2 worm cellular contexts compared by ENCODE assay signal in the genomic region with DNA sequence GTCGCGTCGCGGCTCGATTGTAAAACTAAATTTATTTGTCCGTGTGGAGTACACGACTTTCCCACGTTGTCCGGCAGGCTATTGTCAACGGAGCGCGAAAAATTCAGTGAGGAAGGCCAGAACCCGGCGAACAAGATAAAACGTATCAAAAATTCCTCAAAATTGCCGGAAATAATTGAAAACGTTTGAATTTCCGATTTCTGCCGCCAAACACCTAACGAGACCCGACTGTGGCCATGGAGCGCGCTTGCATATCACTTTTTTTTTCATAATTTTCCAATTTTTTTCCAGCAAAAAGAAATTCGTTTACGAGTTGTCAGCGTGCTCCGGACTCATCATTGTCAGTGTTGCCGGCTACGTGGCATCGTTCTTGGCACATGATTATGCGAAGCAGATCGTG.
TF ChIP-seq lines count a peak whose summit lies in the region.

No protein-coding gene starts in this region.

TF ChIP-seq in whole organism, L4 larva, 104 proteins besides CTCF, POLR2A, EP300 and RAD21:
- TF ChIP-seq nhr-102 (tag; optimal IDR thresholded peaks at IDR 0.05; lab: Kevin White, UChicago) (no peak), aha-1 (tag; lab: Kevin White, UChicago) (peak; percentile 93), lin-1 (GFP tag; IDR thresholded peaks at IDR 0.05; lab: Robert Waterston, UW) (no peak), unc-62 (GFP tag; optimal IDR thresholded peaks at IDR 0.05 in 1 of 2; lab: Kevin White, UChicago) (peak in 1 of 2 experiments; percentile 55), unc-62 (tag; optimal IDR thresholded peaks at IDR 0.05; lab: Kevin White, UChicago) (no peak)

TF ChIP-seq in whole organism, young adult, 124 proteins besides CTCF, POLR2A, EP300 and RAD21:
- TF ChIP-seq sdz-38 (tag; optimal IDR thresholded peaks at IDR 0.05; lab: Kevin White, UChicago) (no peak), Y53G8AR.9 (GFP tag; conservative IDR thresholded peaks at IDR 0.05; lab: Robert Waterston, UW) (no peak), madf-6 (GFP tag; IDR thresholded peaks at IDR 0.05; lab: Robert Waterston, UW) (0 out of 2 replicates have a peak, but pooled peaks have one; percentile 9), ets-4 (GFP tag; optimal IDR thresholded peaks at IDR 0.05; lab: Kevin White, UChicago) (no peak), nhr-80 (tag; optimal IDR thresholded peaks at IDR 0.05; lab: Kevin White, UChicago) (no peak), B0336.3 (GFP tag; IDR thresholded peaks at IDR 0.05; lab: Robert Waterston, UW) (0 out of 2 replicates have a peak, but pooled peaks have one; percentile 14), ceh-91 (GFP tag; IDR thresholded peaks at IDR 0.05; lab: Robert Waterston, UW) (no peak), nhr-27 (tag; optimal IDR thresholded peaks at IDR 0.05; lab: Kevin White, UChicago) (no peak), C17E4.6 (GFP tag; IDR thresholded peaks at IDR 0.05; lab: Robert Waterston, UW) (no peak), ztf-26 (tag; optimal IDR thresholded peaks at IDR 0.05; lab: Kevin White, UChicago) (no peak), ztf-28 (GFP tag; IDR thresholded peaks at IDR 0.05; lab: Robert Waterston, UW) (0 out of 2 replicates have a peak, but pooled peaks have one; percentile 46), pha-4 (tag; optimal IDR thresholded peaks at IDR 0.05; lab: Kevin White, UChicago) (no peak), bed-1 (GFP tag; IDR thresholded peaks at IDR 0.05; lab: Robert Waterston, UW) (no peak), B0261.1 (tag; optimal IDR thresholded peaks at IDR 0.05; lab: Kevin White, UChicago) (no peak), hsf-1 (GFP tag; IDR thresholded peaks at IDR 0.05; lab: Robert Waterston, UW) (no peak), Y53F4B.3 (GFP tag; IDR thresholded peaks at IDR 0.05; lab: Robert Waterston, UW) (no peak), mxl-1 (tag; optimal IDR thresholded peaks at IDR 0.05; lab: Kevin White, UChicago) (no peak), ceh-27 (GFP tag; optimal IDR thresholded peaks at IDR 0.05; lab: Kevin White, UChicago) (no peak), nfyb-1 (GFP tag; IDR thresholded peaks at IDR 0.05; lab: Robert Waterston, UW) (0 out of 2 replicates have a peak, but pooled peaks have one; percentile 34), nhr-120 (GFP tag; IDR thresholded peaks at IDR 0.05; lab: Robert Waterston, UW) (no peak)
